Fruit fly (Drosophila melanogaster): ENCODE results near the gene RnrL.

RnrL gene

DNA sequence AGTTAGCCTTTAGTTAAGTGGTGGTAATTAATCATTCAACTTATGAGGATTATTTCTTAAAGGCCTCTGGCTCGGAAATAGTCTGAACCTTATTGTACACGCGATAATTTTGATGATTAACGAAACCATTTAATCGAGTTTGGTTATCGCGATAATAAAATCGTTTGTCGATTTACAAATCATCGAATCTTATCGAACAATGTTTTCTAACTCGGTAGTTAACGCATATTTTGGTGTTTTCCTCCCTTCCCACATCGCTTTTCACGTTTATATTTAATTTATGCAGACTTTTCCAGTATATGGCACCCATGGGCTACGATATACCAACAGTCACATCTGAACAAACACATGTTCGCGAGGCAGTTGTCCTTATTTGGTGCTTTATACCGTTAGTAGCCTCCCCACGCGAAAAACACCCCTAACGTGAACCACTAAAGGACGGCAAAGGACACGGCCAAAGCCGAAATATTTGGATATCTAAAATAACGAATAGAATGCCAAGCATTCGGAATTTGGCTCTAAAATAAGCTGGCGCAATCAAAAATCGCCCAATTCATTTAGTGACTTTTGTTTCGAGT, 16.4 kb upstream of the RnrL start, which contains the start of gene Frmd5:
TSS of gene Frmd5 (plus strand) at position 414 of the 578 bp plus-strand sequence.
- no peak for TF ChIP-seq CG33017 (tag; optimal IDR thresholded peaks at IDR 0.05)
- no peak for TF ChIP-seq kay (GFP tag; ENCODE audit: borderline replicate concordance)
- TF ChIP-seq tj (GFP tag; optimal IDR thresholded peaks at IDR 0.05): no peak
- no peak for TF ChIP-seq CG7045 (GFP tag; optimal IDR thresholded peaks at IDR 0.05)
- no peak for TF ChIP-seq pad (GFP tag; optimal IDR thresholded peaks at IDR 0.05)
- no peak for TF ChIP-seq Clk (GFP tag; optimal IDR thresholded peaks at IDR 0.05)
- TF ChIP-seq Hr96 (GFP tag; optimal IDR thresholded peaks at IDR 0.05): no peak
- no peak for TF ChIP-seq cnc (optimal IDR thresholded peaks at IDR 0.05)
- no peak for TF ChIP-seq CG1620 (GFP tag; optimal IDR thresholded peaks at IDR 0.05)
- no peak for TF ChIP-seq CG14711 (tag; optimal IDR thresholded peaks at IDR 0.05)
- no peak for TF ChIP-seq CG7101 (tag; optimal IDR thresholded peaks at IDR 0.05)
- TF ChIP-seq bab1 (GFP tag; optimal IDR thresholded peaks at IDR 0.05): no peak
- no peak for TF ChIP-seq CG5204 (GFP tag; optimal IDR thresholded peaks at IDR 0.05)
- TF ChIP-seq Mnt (GFP tag; optimal IDR thresholded peaks at IDR 0.05): no peak

DNA sequence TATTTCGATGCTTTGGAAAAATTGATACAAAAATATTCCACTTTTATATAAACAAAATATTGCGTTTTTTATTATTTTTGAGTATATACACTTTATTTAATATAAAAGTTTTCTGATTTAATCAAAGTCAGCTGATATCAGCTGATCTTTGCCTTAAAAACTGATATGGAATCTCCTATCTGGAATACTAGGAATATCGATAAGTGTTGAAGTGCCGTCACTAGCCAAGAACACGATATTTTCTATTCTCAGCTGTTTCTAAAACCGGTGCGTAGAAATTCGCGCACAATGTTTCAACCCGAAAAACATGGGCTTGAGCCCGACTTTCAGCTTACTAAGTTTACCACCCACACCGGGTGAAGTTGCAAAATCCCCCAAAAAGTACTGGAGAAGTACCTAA, 14.7 kb upstream of the RnrL start, which contains the start of gene Sps2:
TSS of gene Sps2 (plus strand) at position 124 of the 400 bp plus-strand sequence.
- TF ChIP-seq Hr96 (GFP tag; optimal IDR thresholded peaks at IDR 0.05) (no peak), bab1 (GFP tag; optimal IDR thresholded peaks at IDR 0.05) (peak; percentile 69), cic (GFP tag; optimal IDR thresholded peaks at IDR 0.05) (peak; percentile 16), Mnt (GFP tag; optimal IDR thresholded peaks at IDR 0.05) (peak; percentile 22), CG14711 (tag; optimal IDR thresholded peaks at IDR 0.05) (peak; percentile 12), CG7101 (tag; optimal IDR thresholded peaks at IDR 0.05) (peak; percentile 15), CG11617 (GFP tag; optimal IDR thresholded peaks at IDR 0.05) (peak; percentile 19), CG12768 (GFP tag; optimal IDR thresholded peaks at IDR 0.05) (no peak), tj (GFP tag; optimal IDR thresholded peaks at IDR 0.05) (peak; percentile 25)

DNA sequence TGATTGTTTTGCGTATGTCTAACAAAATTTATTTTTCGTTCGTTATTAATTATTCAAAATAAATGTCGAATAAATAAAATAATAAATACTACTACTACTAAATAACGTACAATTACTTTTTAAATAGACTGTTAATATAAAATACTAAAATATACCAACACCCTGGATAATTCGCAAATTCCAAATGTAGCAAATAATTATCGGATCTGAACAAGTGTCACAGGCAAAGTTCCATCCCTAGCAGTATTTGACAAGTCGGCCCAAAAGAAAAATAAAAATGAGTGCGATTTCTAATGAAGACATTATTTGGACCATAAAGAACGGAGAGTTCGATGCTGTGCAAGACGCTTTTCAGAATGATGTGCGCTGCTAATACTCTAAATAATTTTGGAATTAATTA, 13.7 kb upstream of the RnrL start, which contains the start of gene CG31715:
TSS of gene CG31715 (plus strand) at position 212 of the 400 bp plus-strand sequence.
- TF ChIP-seq tj (GFP tag; optimal IDR thresholded peaks at IDR 0.05): peak; percentile 11
- TF ChIP-seq bab1 (GFP tag; optimal IDR thresholded peaks at IDR 0.05): peak; percentile 62
- peak; percentile 66 for TF ChIP-seq kay (GFP tag; ENCODE audit: borderline replicate concordance)
- TF ChIP-seq CG33017 (tag; optimal IDR thresholded peaks at IDR 0.05): peak; percentile 5
- TF ChIP-seq CG14711 (tag; optimal IDR thresholded peaks at IDR 0.05): peak; percentile 20
- TF ChIP-seq CG12768 (GFP tag; optimal IDR thresholded peaks at IDR 0.05): no peak
- peak; percentile 40 for TF ChIP-seq CG7101 (tag; optimal IDR thresholded peaks at IDR 0.05)
- no peak for TF ChIP-seq pad (GFP tag; optimal IDR thresholded peaks at IDR 0.05)
- peak; percentile 5 for TF ChIP-seq Mnt (GFP tag; optimal IDR thresholded peaks at IDR 0.05)
- peak; percentile 11 for TF ChIP-seq CG11617 (GFP tag; optimal IDR thresholded peaks at IDR 0.05)

DNA sequence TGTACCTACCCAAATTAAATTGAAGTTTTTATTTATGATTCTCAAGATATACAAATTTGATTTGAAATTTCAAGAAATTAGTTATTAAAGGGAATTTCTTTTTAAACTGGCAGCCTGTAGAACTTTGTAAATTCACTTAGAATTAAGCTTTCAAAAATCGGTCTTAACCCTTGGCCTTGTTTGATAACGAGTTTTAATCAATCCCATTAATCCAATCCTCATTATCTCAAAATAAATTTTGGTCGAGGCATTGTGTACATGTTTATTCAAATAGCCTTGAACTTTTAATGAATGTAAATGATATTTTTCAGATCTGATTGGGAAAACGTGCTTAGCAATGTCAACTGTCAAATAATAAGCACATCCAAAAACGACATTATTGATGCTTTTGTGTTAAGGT, 12.1 kb upstream of the RnrL start:
- TF ChIP-seq cnc (optimal IDR thresholded peaks at IDR 0.05) (no peak), kay (GFP tag; ENCODE audit: borderline replicate concordance) (peak; percentile 72)

DNA sequence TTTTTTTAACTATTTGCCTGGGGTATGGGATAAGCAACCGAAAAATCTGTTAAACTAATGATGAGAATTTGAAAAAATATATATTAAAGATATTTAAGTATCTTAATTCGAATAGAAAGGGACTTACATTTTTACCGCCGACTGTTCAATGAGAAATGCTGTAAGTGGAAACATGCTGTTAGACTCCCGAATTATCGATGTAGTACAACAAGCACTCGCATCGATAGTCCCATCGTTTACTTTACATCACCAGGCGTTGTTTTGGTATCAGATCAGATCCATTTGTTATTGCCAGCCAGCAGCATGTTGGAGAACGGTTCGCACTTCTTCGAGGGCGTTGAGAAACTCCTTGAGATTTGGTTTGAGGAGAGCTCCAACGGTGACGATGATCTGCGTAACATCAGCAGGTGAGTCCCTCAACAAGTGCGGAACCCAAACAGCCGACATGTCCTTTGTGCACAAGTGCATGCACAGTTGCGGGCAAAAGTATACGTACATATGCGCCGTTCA, 11.5 kb upstream of the RnrL start, which contains the start of gene SamDC:
TSS of gene SamDC (plus strand) at position 246 of the 510 bp plus-strand sequence.
- TF ChIP-seq Clk (GFP tag; optimal IDR thresholded peaks at IDR 0.05): no peak
- peak; percentile 35 for TF ChIP-seq CG7101 (tag; optimal IDR thresholded peaks at IDR 0.05)
- TF ChIP-seq CG7045 (GFP tag; optimal IDR thresholded peaks at IDR 0.05): no peak
- peak; percentile 44 for TF ChIP-seq Mnt (GFP tag; optimal IDR thresholded peaks at IDR 0.05)
- TF ChIP-seq CG1620 (GFP tag; optimal IDR thresholded peaks at IDR 0.05): peak; percentile 18
- no peak for TF ChIP-seq cnc (optimal IDR thresholded peaks at IDR 0.05)
- peak; percentile 12 for TF ChIP-seq pad (GFP tag; optimal IDR thresholded peaks at IDR 0.05)
- TF ChIP-seq bab1 (GFP tag; optimal IDR thresholded peaks at IDR 0.05): peak; percentile 63
- TF ChIP-seq cic (GFP tag; optimal IDR thresholded peaks at IDR 0.05): peak; percentile 31
- TF ChIP-seq tj (GFP tag; optimal IDR thresholded peaks at IDR 0.05): no peak
- TF ChIP-seq CG14711 (tag; optimal IDR thresholded peaks at IDR 0.05): no peak
- TF ChIP-seq CG11617 (GFP tag; optimal IDR thresholded peaks at IDR 0.05): peak; percentile 15

DNA sequence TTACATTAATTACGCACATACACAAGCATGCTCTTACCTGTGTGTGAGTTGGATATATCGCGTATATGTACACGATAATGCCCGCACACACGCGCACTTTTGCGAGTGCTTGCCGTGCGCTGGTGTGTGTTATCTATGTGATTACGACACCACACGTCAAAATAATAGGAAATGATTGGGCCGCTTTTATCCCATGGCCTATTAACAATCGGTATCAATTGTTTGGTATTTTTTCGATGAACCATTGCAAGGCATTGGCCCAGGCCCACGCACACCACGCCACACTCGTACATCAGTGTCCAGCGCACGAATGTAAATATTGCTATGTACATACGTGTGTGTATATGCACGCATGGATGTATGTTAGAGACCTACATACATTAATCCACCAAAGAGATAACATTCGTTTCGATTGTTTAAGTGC, 7.1 kb upstream of the RnrL start:
- TF ChIP-seq CG14711 (tag; optimal IDR thresholded peaks at IDR 0.05): peak; percentile 43
- TF ChIP-seq CG7045 (GFP tag; optimal IDR thresholded peaks at IDR 0.05): peak; percentile 62
- TF ChIP-seq CG11617 (GFP tag; optimal IDR thresholded peaks at IDR 0.05): peak; percentile 68
- TF ChIP-seq CG12768 (GFP tag; optimal IDR thresholded peaks at IDR 0.05): peak; percentile 85
- TF ChIP-seq toe (GFP tag; optimal IDR thresholded peaks at IDR 0.05): no peak
- TF ChIP-seq Hr96 (GFP tag; optimal IDR thresholded peaks at IDR 0.05): no peak
- no peak for TF ChIP-seq cnc (optimal IDR thresholded peaks at IDR 0.05)
- peak; percentile 28 for TF ChIP-seq CG1620 (GFP tag; optimal IDR thresholded peaks at IDR 0.05)
- TF ChIP-seq Clk (GFP tag; optimal IDR thresholded peaks at IDR 0.05): peak; percentile 59
- peak; percentile 85 for TF ChIP-seq Mnt (GFP tag; optimal IDR thresholded peaks at IDR 0.05)
- peak; percentile 98 for TF ChIP-seq kay (GFP tag; ENCODE audit: borderline replicate concordance)
- peak; percentile 73 for TF ChIP-seq tj (GFP tag; optimal IDR thresholded peaks at IDR 0.05)
- peak; percentile 61 for TF ChIP-seq Crg-1 (GFP tag; optimal IDR thresholded peaks at IDR 0.05)
- peak; percentile 45 for TF ChIP-seq ovo (GFP tag; optimal IDR thresholded peaks at IDR 0.05)
- no peak for TF ChIP-seq CG5204 (GFP tag; optimal IDR thresholded peaks at IDR 0.05)
- TF ChIP-seq CG7101 (tag; optimal IDR thresholded peaks at IDR 0.05): peak; percentile 55
- TF ChIP-seq pad (GFP tag; optimal IDR thresholded peaks at IDR 0.05): peak; percentile 44
- TF ChIP-seq bab1 (GFP tag; optimal IDR thresholded peaks at IDR 0.05): peak; percentile 62
- TF ChIP-seq cic (GFP tag; optimal IDR thresholded peaks at IDR 0.05): peak; percentile 87
- TF ChIP-seq CG33017 (tag; optimal IDR thresholded peaks at IDR 0.05): peak; percentile 56
